Worm (Caenorhabditis elegans) whole organism, L3 larva: ENCODE measurements around the gene lmp-2.
A peak's percentile ranks its signal among the peaks of the same experiment; 100 is the strongest.

ENCODE experiments used
- R02D3.7 ChIP-seq: fragments of 150-350 bp; optimal IDR thresholded peaks from 2 replicates; lab custom pipeline; 2014; ENCODE audit warnings: missing biosample characterization, missing genetic modification characterization
- ZK546.5 ChIP-seq: sonication (generic microtip); optimal IDR thresholded peaks from 2 replicates; lab custom pipeline; 2017; ENCODE audit warnings: missing biosample characterization, missing genetic modification characterization
- aly-2 ChIP-seq: fragments of 150-350 bp; optimal IDR thresholded peaks from 2 replicates; lab custom pipeline; 2014; ENCODE audit warnings: missing biosample characterization, missing genetic modification characterization
- ama-1 ChIP-seq: fragments of 150-350 bp; optimal IDR thresholded peaks from 2 replicates; lab custom pipeline; 2018
- ceh-16 ChIP-seq: sonication (generic microtip); optimal IDR thresholded peaks from 2 replicates; lab custom pipeline; 2017; ENCODE audit warnings: missing biosample characterization, missing genetic modification characterization
- ceh-28 ChIP-seq: fragments of 150-350 bp; optimal IDR thresholded peaks from 2 replicates; lab custom pipeline; 2014; ENCODE audit warnings: missing biosample characterization, missing genetic modification reagents, missing genetic modification characterization
- ceh-82 ChIP-seq: fragments of 150-350 bp; optimal IDR thresholded peaks from 2 replicates; lab custom pipeline; 2014; ENCODE audit warnings: missing biosample characterization, missing genetic modification characterization
- ceh-9 ChIP-seq: sonication (generic microtip); optimal IDR thresholded peaks from 2 replicates; lab custom pipeline; 2018; ENCODE audit warnings: missing biosample characterization, missing genetic modification characterization
- daf-12 ChIP-seq: fragments of 150-350 bp; optimal IDR thresholded peaks from 2 replicates; lab custom pipeline; 2014; ENCODE audit warnings: missing biosample characterization, missing genetic modification reagents, missing genetic modification characterization
- egl-27 ChIP-seq: sonication (generic microtip); optimal IDR thresholded peaks from 4 replicates; lab custom pipeline; 2017; ENCODE audit warnings: missing biosample characterization, missing genetic modification reagents, missing genetic modification characterization
- elt-1 ChIP-seq: fragments of 150-350 bp; optimal IDR thresholded peaks from 2 replicates; lab custom pipeline; 2014; ENCODE audit warnings: missing biosample characterization, missing genetic modification characterization
- elt-2 ChIP-seq: sonication (generic microtip); optimal IDR thresholded peaks from 2 replicates; lab custom pipeline; 2016; ENCODE audit warnings: missing genetic modification reagents, mild to moderate bottlenecking, missing genetic modification characterization, missing compliant biosample characterization
- eor-1 ChIP-seq, 2 experiments: fragments of 150-350 bp; optimal IDR thresholded peaks; 2 replicates each; lab custom pipeline; 2014 to 2018; ENCODE audit warnings: missing biosample characterization in 2 of 2, missing genetic modification characterization in 2 of 2
- fos-1 ChIP-seq: fragments of 150-350 bp; optimal IDR thresholded peaks from 2 replicates; lab custom pipeline; 2014; ENCODE audit warnings: missing biosample characterization, missing genetic modification characterization
- jun-1 ChIP-seq: fragments of 150-350 bp; optimal IDR thresholded peaks from 2 replicates; lab custom pipeline; 2014; ENCODE audit warnings: missing biosample characterization, missing genetic modification reagents, missing genetic modification characterization
- lin-15B ChIP-seq: fragments of 150-350 bp; optimal IDR thresholded peaks from 2 replicates; lab custom pipeline; 2014; ENCODE audit warnings: missing biosample characterization, missing genetic modification characterization
- lin-39 ChIP-seq: fragments of 150-350 bp; optimal IDR thresholded peaks from 2 replicates; lab custom pipeline; 2018; ENCODE audit warnings: missing biosample characterization, missing genetic modification reagents, missing genetic modification characterization
- mml-1 ChIP-seq: fragments of 150-350 bp; sonication (generic microtip); optimal IDR thresholded peaks from 3 replicates; lab custom pipeline; 2014; ENCODE audit warnings: missing biosample characterization, missing genetic modification characterization
- nhr-12 ChIP-seq: fragments of 150-350 bp; optimal IDR thresholded peaks from 2 replicates; lab custom pipeline; 2014; ENCODE audit warnings: missing biosample characterization, missing genetic modification characterization
- nhr-23 ChIP-seq: fragments of 150-350 bp; optimal IDR thresholded peaks from 2 replicates; lab custom pipeline; 2014; ENCODE audit warnings: missing biosample characterization, missing genetic modification reagents, missing genetic modification characterization
- nhr-237 ChIP-seq: fragments of 150-350 bp; optimal IDR thresholded peaks from 2 replicates; lab custom pipeline; 2014; ENCODE audit warnings: missing biosample characterization, missing genetic modification characterization
- nhr-25 ChIP-seq: sonication (generic microtip); optimal IDR thresholded peaks from 2 replicates; lab custom pipeline; 2017; ENCODE audit warnings: missing biosample characterization, missing genetic modification characterization
- nhr-28 ChIP-seq: fragments of 150-350 bp; optimal IDR thresholded peaks from 2 replicates; lab custom pipeline; 2014; ENCODE audit warnings: missing biosample characterization, missing genetic modification characterization
- nhr-67 ChIP-seq: fragments of 150-350 bp; optimal IDR thresholded peaks from 2 replicates; lab custom pipeline; 2014; ENCODE audit warnings: missing biosample characterization, missing genetic modification characterization
- nhr-76 ChIP-seq: fragments of 150-350 bp; sonication (generic microtip); optimal IDR thresholded peaks from 5 replicates; lab custom pipeline; 2014; ENCODE audit warnings: missing biosample characterization, missing genetic modification characterization
- nhr-77 ChIP-seq: fragments of 150-350 bp; optimal IDR thresholded peaks from 2 replicates; lab custom pipeline; 2014; ENCODE audit warnings: missing biosample characterization, missing genetic modification characterization
- pha-4 ChIP-seq: fragments of 150-350 bp; optimal IDR thresholded peaks from 2 replicates; lab custom pipeline; 2014; ENCODE audit warnings: missing biosample characterization, missing genetic modification reagents, missing genetic modification characterization
- pqm-1 ChIP-seq: fragments of 150-350 bp; optimal IDR thresholded peaks from 2 replicates; lab custom pipeline; 2017; ENCODE audit warnings: missing biosample characterization, missing genetic modification characterization, inconsistent platforms
- skn-1 ChIP-seq: fragments of 150-350 bp; optimal IDR thresholded peaks from 2 replicates; lab custom pipeline; 2014; ENCODE audit warnings: missing biosample characterization, missing genetic modification characterization
- tbx-2 ChIP-seq: sonication (generic microtip); optimal IDR thresholded peaks from 2 replicates; lab custom pipeline; 2016; ENCODE audit warnings: mild to moderate bottlenecking, missing genetic modification characterization, missing compliant biosample characterization
- unc-39 ChIP-seq: sonication (generic microtip); optimal IDR thresholded peaks from 4 replicates; lab custom pipeline; 2017; ENCODE audit warnings: missing biosample characterization, missing genetic modification characterization
- unc-62 ChIP-seq: fragments of 150-350 bp; sonication (generic microtip); optimal IDR thresholded peaks from 4 replicates; lab custom pipeline; 2014; ENCODE audit warnings: missing biosample characterization, missing genetic modification reagents, missing genetic modification characterization
- zag-1 ChIP-seq: fragments of 150-350 bp; optimal IDR thresholded peaks from 2 replicates; lab custom pipeline; 2014; ENCODE audit warnings: missing biosample characterization, missing genetic modification characterization
- ztf-11 ChIP-seq: fragments of 150-350 bp; optimal IDR thresholded peaks from 2 replicates; lab custom pipeline; 2014; ENCODE audit warnings: missing biosample characterization, missing genetic modification characterization

The lmp-2 gene

DNA sequence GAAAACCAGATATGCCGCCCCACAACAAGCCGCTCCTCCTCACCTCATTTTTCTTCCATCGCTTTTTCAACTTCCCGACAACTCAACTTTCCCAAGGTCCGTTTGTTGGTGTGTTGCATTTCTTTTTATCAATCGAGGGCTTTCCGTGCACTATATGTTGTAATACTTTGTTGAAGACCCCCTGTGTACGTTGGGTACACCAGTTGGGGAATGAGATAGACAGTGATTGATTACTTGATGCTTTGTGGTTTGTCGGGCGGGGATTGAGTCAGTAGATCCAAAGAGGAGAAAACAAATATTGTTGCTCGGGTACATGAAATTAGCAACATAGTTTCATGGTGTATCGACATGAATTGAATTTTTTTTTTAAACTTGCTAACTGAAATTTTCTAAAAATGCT, 16.5 kb upstream of the lmp-2 start:
- TF ChIP-seq nhr-25 (tag; lab: Kevin White, UChicago) (no peak), lin-39 (tag; lab: Kevin White, UChicago) (peak; percentile 84), ceh-9 (tag; lab: Kevin White, UChicago) (no peak)
- TF ChIP-seq, all 47 proteins: peak for 1

DNA sequence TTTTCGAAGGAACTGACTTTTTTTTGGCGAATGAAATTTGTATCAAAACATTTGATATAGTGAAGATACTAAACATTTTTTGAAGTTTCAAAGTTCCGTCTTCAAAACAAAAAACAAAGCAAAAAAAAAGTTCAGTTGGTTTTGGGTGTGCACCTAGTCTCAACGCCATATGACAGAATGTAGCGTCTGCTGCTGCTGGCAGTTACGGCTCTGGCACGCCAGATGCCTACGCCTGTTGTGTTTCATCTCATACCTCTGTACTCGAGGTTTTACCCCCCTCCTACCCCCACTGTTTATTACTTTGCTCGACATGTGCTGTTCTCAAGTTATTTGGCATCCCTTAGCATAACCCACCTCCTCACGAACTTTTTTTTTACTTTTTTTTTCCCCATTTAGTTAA, 14.7 kb upstream of the lmp-2 start:
- TF ChIP-seq ceh-82 (tag; lab: Kevin White, UChicago) (no peak), lin-39 (tag; lab: Kevin White, UChicago) (peak; percentile 41)

ce11 chrX:1111603-1112002, 13.8 kb upstream of the lmp-2 start, which contains the start of gene C05D9.3:
Gene C05D9.3 (plus strand): TSS chrX:1111903.
- TF ChIP-seq pha-4 = no peak
- no peak for TF ChIP-seq skn-1
- TF ChIP-seq ceh-28 (tag; lab: Kevin White, UChicago) = no peak
- TF ChIP-seq fos-1 (tag; lab: Kevin White, UChicago) = no peak
- no peak for TF ChIP-seq ceh-16 (tag; lab: Kevin White, UChicago)
- no peak for TF ChIP-seq nhr-25 (tag; lab: Kevin White, UChicago)
- TF ChIP-seq R02D3.7 (tag; lab: Kevin White, UChicago) = no peak
- no peak for TF ChIP-seq lin-15B (tag; lab: Kevin White, UChicago)
- no peak for TF ChIP-seq ceh-82 (tag; lab: Kevin White, UChicago)
- no peak for TF ChIP-seq pqm-1 (tag; lab: Kevin White, UChicago)

DNA sequence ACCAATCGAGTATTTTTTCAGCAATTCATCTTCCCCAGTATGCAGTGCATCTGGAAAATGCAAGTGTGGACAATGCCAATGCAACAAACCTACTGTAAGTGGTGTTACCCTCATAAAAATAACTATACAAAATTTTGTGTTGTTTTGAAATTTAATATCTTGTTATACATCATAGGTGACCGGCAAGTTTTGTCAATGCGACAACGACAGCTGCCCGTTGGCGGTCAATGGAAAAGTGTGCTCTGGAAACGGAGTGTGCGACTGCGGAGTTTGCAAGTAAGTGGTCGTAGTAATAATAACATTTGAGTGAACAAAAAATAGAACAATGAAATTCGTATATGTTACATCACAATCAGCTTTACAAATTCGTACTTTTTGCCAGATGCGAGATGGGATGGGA, 10.2 kb upstream of the lmp-2 start:
- TF ChIP-seq elt-2 (tag; lab: Kevin White, UChicago) (no peak), eor-1 (tag; optimal IDR thresholded peaks at IDR 0.05; lab: Kevin White, UChicago) (no peak), nhr-12 (no peak), unc-62 (GFP tag; lab: Kevin White, UChicago) (no peak), ZK546.5 (tag; lab: Kevin White, UChicago) (no peak), unc-39 (tag; lab: Kevin White, UChicago) (no peak), ama-1 (lab: Kevin White, UChicago) (no peak), ceh-82 (tag; lab: Kevin White, UChicago) (no peak)

- TF ChIP-seq nhr-28 (tag; lab: Kevin White, UChicago) (no peak), lin-15B (tag; lab: Kevin White, UChicago) (no peak), nhr-77 (no peak), nhr-12 (no peak), mml-1 (tag; lab: Kevin White, UChicago) (no peak), nhr-25 (tag; lab: Kevin White, UChicago) (no peak), unc-39 (tag; lab: Kevin White, UChicago) (no peak), daf-12 (tag; lab: Kevin White, UChicago) (no peak), tbx-2 (no peak), jun-1 (no peak), skn-1 (no peak), R02D3.7 (tag; lab: Kevin White, UChicago) (no peak), elt-2 (tag; lab: Kevin White, UChicago) (peak; percentile 48), pqm-1 (tag; lab: Kevin White, UChicago) (peak; percentile 29), zag-1 (tag; lab: Kevin White, UChicago) (no peak), ZK546.5 (tag; lab: Kevin White, UChicago) (no peak)
- TF ChIP-seq, all 47 proteins: peak for 2
These were observed 8.2 kb upstream of the lmp-2 start for ce11 chrX:1117252-1117651.

ce11 chrX:1119305-1119704, 6.1 kb upstream of the lmp-2 start, which contains the start of gene C05D9.7:
Gene C05D9.7 (minus strand): TSS chrX:1119405.
- no peak for TF ChIP-seq ztf-11 (tag; lab: Kevin White, UChicago)
- no peak for TF ChIP-seq jun-1
- no peak for TF ChIP-seq nhr-23
- no peak for TF ChIP-seq nhr-237
- TF ChIP-seq aly-2 (tag; lab: Kevin White, UChicago) = no peak
- no peak for TF ChIP-seq nhr-67 (tag; lab: Kevin White, UChicago)
- TF ChIP-seq ceh-16 (tag; lab: Kevin White, UChicago) = no peak
- TF ChIP-seq R02D3.7 (tag; lab: Kevin White, UChicago) = no peak
- TF ChIP-seq egl-27 (tag; lab: Kevin White, UChicago) = no peak
- TF ChIP-seq nhr-25 (tag; lab: Kevin White, UChicago) = no peak
- no peak for TF ChIP-seq elt-1 (tag; lab: Kevin White, UChicago)
- TF ChIP-seq unc-62 (GFP tag; lab: Kevin White, UChicago) = no peak
- TF ChIP-seq daf-12 (tag; lab: Kevin White, UChicago) = no peak
- TF ChIP-seq nhr-76 = no peak
- no peak for TF ChIP-seq mml-1 (tag; lab: Kevin White, UChicago)
- TF ChIP-seq tbx-2 = no peak
